Worm (Caenorhabditis elegans) whole organism, young adult: ENCODE data around the gene F59F3.6.

Experiments
- B0261.1 ChIP-seq: sonication (generic microtip); optimal IDR thresholded peaks from 2 replicates; lab custom pipeline; 2016; ENCODE audit warnings: mild to moderate bottlenecking, missing genetic modification characterization, moderate library complexity, missing compliant biosample characterization
- B0336.3 ChIP-seq: fragments of 200-800 bp; sonication (Bioruptor generic); IDR thresholded peaks from 2 replicates; pipeline ENCODE4 v1.3.6; 2022; ENCODE audit warnings: missing genetic modification characterization, missing compliant biosample characterization
- F22D6.2 ChIP-seq: sonication (generic microtip); optimal IDR thresholded peaks from 2 replicates; lab custom pipeline; 2016; ENCODE audit warnings: mild to moderate bottlenecking, missing genetic modification characterization, missing compliant biosample characterization
- F33H1.4 ChIP-seq: fragments of 200-800 bp; sonication (Bioruptor generic); IDR thresholded peaks from 2 replicates; pipeline ENCODE4 v1.3.6; 2022; ENCODE audit warnings: missing genetic modification reagents, missing genetic modification characterization, missing compliant biosample characterization
- F39B2.1 ChIP-seq: fragments of 200-800 bp; sonication (Bioruptor generic); IDR thresholded peaks from 2 replicates; pipeline ENCODE4 v1.3.6; 2022; ENCODE audit warnings: missing genetic modification reagents, missing genetic modification characterization, missing compliant biosample characterization
- F49E8.2 ChIP-seq: sonication (generic microtip); optimal IDR thresholded peaks from 3 replicates; lab custom pipeline; 2017; ENCODE audit warnings: missing genetic modification characterization, mild to moderate bottlenecking, missing compliant biosample characterization, antibody characterized with exemption, moderate library complexity; ENCODE audit not compliant: insufficient read depth
- F52B5.7 ChIP-seq: sonication (generic microtip); optimal IDR thresholded peaks from 2 replicates; lab custom pipeline; 2016; ENCODE audit warnings: mild to moderate bottlenecking, missing genetic modification characterization, missing compliant biosample characterization
- F55B11.4 ChIP-seq: sonication (generic microtip); optimal IDR thresholded peaks from 2 replicates; lab custom pipeline; 2016; ENCODE audit warnings: missing compliant biosample characterization, missing genetic modification characterization, borderline replicate concordance; ENCODE audit not compliant: insufficient read depth
- F57A8.1 ChIP-seq: fragments of 200-800 bp; sonication (Bioruptor generic); optimal IDR thresholded peaks from 2 replicates; lab custom pipeline; 2018; ENCODE audit warnings: mild to moderate bottlenecking, missing genetic modification characterization, moderate library complexity, missing compliant biosample characterization
- T07F8.4 ChIP-seq: sonication (generic microtip); optimal IDR thresholded peaks from 2 replicates; lab custom pipeline; 2016; ENCODE audit warnings: mild to moderate bottlenecking, missing genetic modification characterization, moderate library complexity, missing compliant biosample characterization
- ZK185.1 ChIP-seq: sonication (generic microtip); optimal IDR thresholded peaks from 2 replicates; lab custom pipeline; 2016; ENCODE audit warnings: mild to moderate bottlenecking, missing genetic modification characterization, missing compliant biosample characterization; ENCODE audit not compliant: poor library complexity, severe bottlenecking
- athp-1 ChIP-seq: sonication (generic microtip); optimal IDR thresholded peaks from 2 replicates; lab custom pipeline; 2017; ENCODE audit warnings: mild to moderate bottlenecking, missing genetic modification characterization, missing compliant biosample characterization
- bed-2 ChIP-seq: fragments of 200-800 bp; sonication (Bioruptor generic); IDR thresholded peaks from 2 replicates; pipeline ENCODE4 v1.3.6; 2022; ENCODE audit warnings: missing genetic modification reagents, missing genetic modification characterization, missing compliant biosample characterization
- die-1 ChIP-seq: sonication (generic microtip); optimal IDR thresholded peaks from 2 replicates; lab custom pipeline; 2016; ENCODE audit warnings: missing genotype, mild to moderate bottlenecking, missing genetic modification characterization, missing compliant biosample characterization
- egl-44 ChIP-seq: fragments of 200-800 bp; sonication (Bioruptor generic); IDR thresholded peaks from 2 replicates; pipeline ENCODE4 v1.3.6; 2022; ENCODE audit warnings: missing genetic modification reagents, missing genetic modification characterization, missing compliant biosample characterization
- egrh-3 ChIP-seq: fragments of 200-800 bp; sonication (Bioruptor generic); IDR thresholded peaks from 2 replicates; pipeline ENCODE4 v1.3.6; 2022; ENCODE audit warnings: missing genetic modification reagents, missing genetic modification characterization, missing compliant biosample characterization
- fkh-3 ChIP-seq: sonication (generic microtip); optimal IDR thresholded peaks from 2 replicates; lab custom pipeline; 2016; ENCODE audit warnings: mild to moderate bottlenecking, missing genetic modification characterization, missing compliant biosample characterization
- hlh-26 ChIP-seq: fragments of 200-800 bp; sonication (Bioruptor generic); conservative IDR thresholded peaks from 2 replicates; pipeline ENCODE4 v1.3.6; 2022; ENCODE audit warnings: missing genetic modification reagents, missing genetic modification characterization, missing compliant biosample characterization
- hmg-1.2 ChIP-seq: fragments of 200-800 bp; sonication (Bioruptor generic); IDR thresholded peaks from 2 replicates; pipeline ENCODE4 v1.3.6; 2022; ENCODE audit warnings: missing genetic modification reagents, missing genetic modification characterization, missing compliant biosample characterization
- hrde-1 ChIP-seq: sonication (generic microtip); optimal IDR thresholded peaks from 2 replicates; lab custom pipeline; 2016; ENCODE audit warnings: missing genetic modification characterization, mild to moderate bottlenecking, missing compliant biosample characterization, moderate library complexity, missing genotype, missing genetic modification reagents, borderline replicate concordance
- lin-26 ChIP-seq: fragments of 200-800 bp; sonication (Bioruptor generic); IDR thresholded peaks from 2 replicates; pipeline ENCODE4 v1.3.6; 2022; ENCODE audit warnings: missing genetic modification reagents, missing genetic modification characterization, missing compliant biosample characterization
- lin-35 ChIP-seq, 3 experiments: fragments of 150-350 bp in 2 of 3; sonication (generic microtip) in 1 of 3; optimal IDR thresholded peaks; 2 replicates each; lab custom pipeline; 2014 to 2018; ENCODE audit warnings: missing biosample characterization in 3 of 3, missing genetic modification characterization in 3 of 3, missing genetic modification reagents in 3 of 3
- madf-10 ChIP-seq: sonication (generic microtip); optimal IDR thresholded peaks from 2 replicates; lab custom pipeline; 2016; ENCODE audit warnings: mild to moderate bottlenecking, missing genetic modification characterization, missing compliant biosample characterization
- madf-6 ChIP-seq: fragments of 200-800 bp; sonication (Bioruptor generic); IDR thresholded peaks from 2 replicates; pipeline ENCODE4 v1.3.6; 2022; ENCODE audit warnings: missing genetic modification reagents, missing genetic modification characterization, missing compliant biosample characterization
- mel-28 ChIP-seq: sonication (generic microtip); optimal IDR thresholded peaks from 2 replicates; lab custom pipeline; 2016; ENCODE audit warnings: borderline replicate concordance, mild to moderate bottlenecking, missing genetic modification characterization, missing compliant biosample characterization
- nfya-2 ChIP-seq: fragments of 200-800 bp; sonication (Bioruptor generic); IDR thresholded peaks from 2 replicates; pipeline ENCODE4 v1.3.6; 2022; ENCODE audit warnings: missing genetic modification reagents, missing genetic modification characterization, missing compliant biosample characterization
- nfyb-1 ChIP-seq: fragments of 200-800 bp; sonication (Bioruptor generic); IDR thresholded peaks from 2 replicates; pipeline ENCODE4 v1.3.6; 2022; ENCODE audit warnings: missing genetic modification reagents, missing genetic modification characterization, missing compliant biosample characterization
- nhr-27 ChIP-seq: fragments of 200-800 bp; sonication (Bioruptor generic); optimal IDR thresholded peaks from 2 replicates; lab custom pipeline; 2018; ENCODE audit warnings: mild to moderate bottlenecking, missing genetic modification characterization, moderate library complexity, missing compliant biosample characterization
- pha-4 ChIP-seq: fragments of 150-350 bp; sonication (generic microtip); optimal IDR thresholded peaks from 2 replicates; lab custom pipeline; 2014; ENCODE audit warnings: missing biosample characterization, missing genetic modification reagents, missing genetic modification characterization
- rcor-1 ChIP-seq: fragments of 200-800 bp; sonication (Bioruptor generic); IDR thresholded peaks from 2 replicates; pipeline ENCODE4 v1.3.6; 2022; ENCODE audit warnings: missing genetic modification reagents, missing genetic modification characterization, missing compliant biosample characterization
- repo-1 ChIP-seq: sonication (generic microtip); optimal IDR thresholded peaks from 2 replicates; lab custom pipeline; 2017; ENCODE audit warnings: mild to moderate bottlenecking, missing genetic modification characterization, missing compliant biosample characterization
- sdz-38 ChIP-seq: sonication (generic microtip); optimal IDR thresholded peaks from 2 replicates; lab custom pipeline; 2016; ENCODE audit warnings: missing genotype, missing genetic modification characterization, missing compliant biosample characterization
- sea-2 ChIP-seq: fragments of 200-800 bp; sonication (Bioruptor generic); IDR thresholded peaks from 2 replicates; pipeline ENCODE4 v1.3.6; 2022; ENCODE audit warnings: missing genetic modification characterization, missing compliant biosample characterization
- snpc-1.3 ChIP-seq: sonication (generic microtip); optimal IDR thresholded peaks from 2 replicates; lab custom pipeline; 2017; ENCODE audit warnings: missing genetic modification characterization, mild to moderate bottlenecking, missing compliant biosample characterization, antibody characterized with exemption, moderate library complexity, missing genotype, missing genetic modification reagents; ENCODE audit not compliant: insufficient read depth
- somi-1 ChIP-seq: fragments of 200-800 bp; sonication (Bioruptor generic); optimal IDR thresholded peaks from 2 replicates; lab custom pipeline; 2018; ENCODE audit warnings: mild to moderate bottlenecking, missing genetic modification characterization, missing compliant biosample characterization
- tbx-9 ChIP-seq: sonication (generic microtip); optimal IDR thresholded peaks from 2 replicates; lab custom pipeline; 2016; ENCODE audit warnings: borderline replicate concordance, missing genetic modification characterization, inconsistent platforms, missing compliant biosample characterization
- unc-130 ChIP-seq: sonication (generic microtip); optimal IDR thresholded peaks from 2 replicates; lab custom pipeline; 2016; ENCODE audit warnings: missing genetic modification reagents, missing genetic modification characterization, missing compliant biosample characterization
- zfh-2 ChIP-seq: fragments of 200-800 bp; sonication (Bioruptor generic); conservative IDR thresholded peaks from 2 replicates; pipeline ENCODE4 v1.3.6; 2022; ENCODE audit warnings: missing genetic modification reagents, missing genetic modification characterization, missing compliant biosample characterization
- ztf-3 ChIP-seq: fragments of 200-800 bp; sonication (Bioruptor generic); optimal IDR thresholded peaks from 2 replicates; lab custom pipeline; 2018; ENCODE audit warnings: mild to moderate bottlenecking, missing genetic modification characterization, missing compliant biosample characterization

The F59F3.6 gene

ce11 chrX:10961724-10962123 lies 37.4 kb downstream of the F59F3.6 start:
- no peak for TF ChIP-seq nfyb-1 (GFP tag; lab: Robert Waterston, UW)
- no peak for TF ChIP-seq zfh-2 (GFP tag; lab: Robert Waterston, UW)
- TF ChIP-seq snpc-1.3 (tag; lab: Kevin White, UChicago) = no peak
- TF ChIP-seq mel-28 (tag; lab: Kevin White, UChicago) = no peak
- no peak for TF ChIP-seq repo-1
- no peak for TF ChIP-seq F33H1.4
- TF ChIP-seq lin-26 = no peak
- no peak for TF ChIP-seq somi-1 (GFP tag; lab: Kevin White, UChicago)
- no peak for TF ChIP-seq die-1
- no peak for TF ChIP-seq F57A8.1 (GFP tag; lab: Kevin White, UChicago)
- no peak for TF ChIP-seq madf-10
- TF ChIP-seq rcor-1 (GFP tag; lab: Robert Waterston, UW) = no peak
- no peak for TF ChIP-seq nfya-2 (GFP tag; lab: Robert Waterston, UW)
- TF ChIP-seq hlh-26 (GFP tag; lab: Robert Waterston, UW) = no peak
- no peak for TF ChIP-seq ZK185.1 (tag; lab: Kevin White, UChicago)
- no peak for TF ChIP-seq sea-2 (GFP tag; lab: Robert Waterston, UW)
- no peak for TF ChIP-seq T07F8.4 (tag; lab: Kevin White, UChicago)
- TF ChIP-seq pha-4 (tag; lab: Kevin White, UChicago) = no peak
- TF ChIP-seq hrde-1 (tag; lab: Kevin White, UChicago) = no peak

ce11 chrX:10959136-10959535 lies 39.9 kb downstream of the F59F3.6 start, which contains the start of gene K09C8.2:
TSS of gene K09C8.2 (plus strand) at chrX:10959436.
- TF ChIP-seq nhr-27 (tag; lab: Kevin White, UChicago) = no peak
- TF ChIP-seq athp-1 (tag; lab: Kevin White, UChicago) = no peak
- TF ChIP-seq lin-35 (GFP tag; optimal IDR thresholded peaks at IDR 0.05; lab: Kevin White, UChicago) = no peak
- TF ChIP-seq F49E8.2 (tag; lab: Kevin White, UChicago) = no peak
- no peak for TF ChIP-seq unc-130 (GFP tag; lab: Kevin White, UChicago)

ce11 chrX:10958427-10958826 lies 40.6 kb downstream of the F59F3.6 start, which contains the start of gene nlp-19:
TSS of gene nlp-19 (plus strand) at chrX:10958727.
- no peak for TF ChIP-seq F52B5.7 (tag; lab: Kevin White, UChicago)
- TF ChIP-seq madf-6 (GFP tag; lab: Robert Waterston, UW) = no peak
- no peak for TF ChIP-seq lin-35 (GFP tag; optimal IDR thresholded peaks at IDR 0.05; lab: Kevin White, UChicago)
- no peak for TF ChIP-seq ztf-3 (GFP tag; lab: Kevin White, UChicago)
- no peak for TF ChIP-seq B0336.3 (GFP tag; lab: Robert Waterston, UW)
- TF ChIP-seq tbx-9 (tag; lab: Kevin White, UChicago) = no peak
- no peak for TF ChIP-seq mel-28 (tag; lab: Kevin White, UChicago)
- TF ChIP-seq bed-2 (GFP tag; lab: Robert Waterston, UW) = no peak
- no peak for TF ChIP-seq F55B11.4 (tag; lab: Kevin White, UChicago)
- TF ChIP-seq egl-44 (GFP tag; lab: Robert Waterston, UW) = no peak
- no peak for TF ChIP-seq unc-130 (GFP tag; lab: Kevin White, UChicago)
- no peak for TF ChIP-seq sdz-38 (tag; lab: Kevin White, UChicago)
- TF ChIP-seq hmg-1.2 (GFP tag; lab: Robert Waterston, UW) = no peak
- TF ChIP-seq F39B2.1 (GFP tag; lab: Robert Waterston, UW) = no peak
- no peak for TF ChIP-seq B0261.1 (tag; lab: Kevin White, UChicago)
- TF ChIP-seq somi-1 (GFP tag; lab: Kevin White, UChicago) = no peak
- no peak for TF ChIP-seq fkh-3
- TF ChIP-seq F22D6.2 (tag; lab: Kevin White, UChicago) = no peak
- TF ChIP-seq egrh-3 (GFP tag; lab: Robert Waterston, UW) = no peak
